Worm (Caenorhabditis elegans): ENCODE measurements around the gene Y56A3A.31.

Gene Y56A3A.31

DNA sequence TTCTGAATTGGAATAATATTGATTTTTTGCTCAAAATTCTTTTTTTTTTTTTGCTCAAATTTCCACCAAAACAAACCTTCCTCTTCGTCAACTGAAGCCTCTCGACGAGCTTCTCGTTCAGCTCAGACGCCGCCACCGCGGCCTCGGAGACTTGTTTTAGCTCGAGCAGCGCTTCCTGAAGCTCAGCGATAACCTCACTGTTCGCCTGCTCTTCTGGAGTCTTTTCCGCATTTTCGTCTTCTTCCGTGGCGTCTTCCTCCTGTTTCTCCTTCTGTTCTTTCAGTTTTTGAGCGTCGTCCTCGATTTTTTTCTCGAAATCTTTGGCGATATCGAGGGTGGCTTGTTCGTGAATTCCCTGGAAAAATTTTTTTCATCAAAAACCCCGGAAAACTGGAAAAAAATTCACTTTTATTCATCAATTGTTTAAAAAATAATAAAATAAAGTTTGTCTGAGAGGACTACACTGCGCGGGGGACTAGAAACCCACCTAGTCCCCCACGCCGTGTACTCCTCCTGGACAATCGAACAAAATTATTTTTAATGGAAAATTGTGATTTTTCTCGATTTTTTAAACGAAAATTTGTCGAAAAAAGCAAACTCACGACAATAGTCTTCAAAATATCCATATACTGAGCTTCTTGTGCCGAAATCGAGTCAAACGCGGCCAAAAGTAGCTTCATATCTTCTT is 28.1 kb upstream of the Y56A3A.31 start:
- TF ChIP-seq unc-130 (tag; optimal IDR thresholded peaks at IDR 0.05) (peak; percentile 52), Y116A8C.19 (tag; optimal IDR thresholded peaks at IDR 0.05; ENCODE audit: borderline replicate concordance) (peak; percentile 99), snu-23 (GFP tag; optimal IDR thresholded peaks at IDR 0.05) (peak; percentile 96), sptf-1 (tag; optimal IDR thresholded peaks at IDR 0.05) (no peak), aly-2 (tag; optimal IDR thresholded peaks at IDR 0.05) (peak; percentile 79), swsn-7 (tag; optimal IDR thresholded peaks at IDR 0.05) (peak; percentile 97), ceh-82 (tag; optimal IDR thresholded peaks at IDR 0.05) (peak; percentile 82 to 92 (median 87)), nhr-76 (tag; optimal IDR thresholded peaks at IDR 0.05) (no peak), xbp-1 (tag; optimal IDR thresholded peaks at IDR 0.05) (peak; percentile 97), zag-1 (tag; optimal IDR thresholded peaks at IDR 0.05) (peak; percentile 60), nhr-12 (tag; optimal IDR thresholded peaks at IDR 0.05) (peak; percentile 23), alr-1 (tag; optimal IDR thresholded peaks at IDR 0.05; ENCODE audit: borderline replicate concordance) (no peak), dpl-1 (GFP tag; optimal IDR thresholded peaks at IDR 0.05) (peak; percentile 69 to 80 (median 80)), ets-5 (GFP tag; IDR thresholded peaks at IDR 0.05) (no peak), nhr-11 (tag; optimal IDR thresholded peaks at IDR 0.05) (peak; percentile 64), ceh-63 (GFP tag; optimal IDR thresholded peaks at IDR 0.05) (peak; percentile 92), lsy-2 (tag; optimal IDR thresholded peaks at IDR 0.05) (peak; percentile 88 to 93), ztf-4 (tag; optimal IDR thresholded peaks at IDR 0.05) (peak; percentile 77), C04F5.9 (tag; optimal IDR thresholded peaks at IDR 0.05) (peak; percentile 98), hlh-17 (GFP tag; optimal IDR thresholded peaks at IDR 0.05; ENCODE audit: borderline replicate concordance) (peak; percentile 100), sup-37 (GFP tag; optimal IDR thresholded peaks at IDR 0.05) (peak; percentile 93), ama-1 (optimal IDR thresholded peaks at IDR 0.05) (peak; percentile 76), lir-3 (tag; optimal IDR thresholded peaks at IDR 0.05; ENCODE audit: poor library complexity) (peak; percentile 99), unc-62 (GFP tag; optimal IDR thresholded peaks at IDR 0.05) (no peak), hlh-4 (tag; optimal IDR thresholded peaks at IDR 0.05) (peak; percentile 98), hpl-2 (GFP tag; optimal IDR thresholded peaks at IDR 0.05) (no peak), unc-30 (tag; optimal IDR thresholded peaks at IDR 0.05) (no peak), lin-35 (GFP tag; optimal IDR thresholded peaks at IDR 0.05) (peak; percentile 71 to 77), nhr-19 (GFP tag; conservative IDR thresholded peaks at IDR 0.05) (peak; percentile 95), F16B12.6 (tag; optimal IDR thresholded peaks at IDR 0.05) (peak; percentile 61), dsc-1 (tag; optimal IDR thresholded peaks at IDR 0.05) (peak; percentile 99), nhr-77 (tag; optimal IDR thresholded peaks at IDR 0.05) (peak; percentile 41), nhr-20 (tag; optimal IDR thresholded peaks at IDR 0.05) (peak; percentile 96), sox-4 (tag; optimal IDR thresholded peaks at IDR 0.05) (peak; percentile 99), mef-2 (tag; optimal IDR thresholded peaks at IDR 0.05) (peak; percentile 32), nhr-85 (tag) (peak; percentile 99), blmp-1 (tag; optimal IDR thresholded peaks at IDR 0.05) (peak; percentile 60), mep-1 (tag; optimal IDR thresholded peaks at IDR 0.05) (peak; percentile 88), irx-1 (tag; optimal IDR thresholded peaks at IDR 0.05) (peak; percentile 100), ces-1 (GFP tag; optimal IDR thresholded peaks at IDR 0.05) (no peak), fos-1 (tag; optimal IDR thresholded peaks at IDR 0.05) (peak; percentile 66), zip-4 (GFP tag; optimal IDR thresholded peaks at IDR 0.05) (peak; percentile 91), lin-15B (tag; optimal IDR thresholded peaks at IDR 0.05) (peak; percentile 82), lin-14 (GFP tag; optimal IDR thresholded peaks at IDR 0.05) (peak; percentile 93), nhr-47 (tag; optimal IDR thresholded peaks at IDR 0.05) (peak; percentile 99), pax-3 (tag; optimal IDR thresholded peaks at IDR 0.05) (peak; percentile 99), C16A3.4 (tag; optimal IDR thresholded peaks at IDR 0.05) (peak; percentile 66), tbx-2 (tag; optimal IDR thresholded peaks at IDR 0.05) (peak; percentile 99), snpc-4 (tag; optimal IDR thresholded peaks at IDR 0.05) (peak; percentile 81), grh-1 (GFP tag; IDR thresholded peaks at IDR 0.05) (peak; percentile 82), aha-1 (tag; optimal IDR thresholded peaks at IDR 0.05) (no peak), lin-39 (tag; optimal IDR thresholded peaks at IDR 0.05) (peak; percentile 90), efl-3 (GFP tag; optimal IDR thresholded peaks at IDR 0.05) (peak; percentile 99)
